Worm (Caenorhabditis elegans) whole organism, early embryonic: ENCODE results near the gene Y69H2.1.

ENCODE experiments used
- B0310.2 ChIP-seq: sonication (generic microtip); optimal IDR thresholded peaks from 2 replicates; lab custom pipeline; 2016; ENCODE audit warnings: mild to moderate bottlenecking, missing genetic modification characterization, missing compliant biosample characterization
- ama-1 ChIP-seq: fragments of 150-350 bp; optimal IDR thresholded peaks from 2 replicates; lab custom pipeline; 2014
- ceh-13 ChIP-seq: fragments of 200-800 bp; sonication (Bioruptor generic); optimal IDR thresholded peaks from 2 replicates; lab custom pipeline; 2018; ENCODE audit warnings: mild to moderate bottlenecking, missing genetic modification characterization, missing compliant biosample characterization
- ceh-36 ChIP-seq: sonication (generic microtip); optimal IDR thresholded peaks from 2 replicates; lab custom pipeline; 2016; ENCODE audit warnings: missing genetic modification characterization, inconsistent platforms, missing compliant biosample characterization
- ets-7 ChIP-seq: sonication (generic microtip); optimal IDR thresholded peaks from 2 replicates; lab custom pipeline; 2016; ENCODE audit warnings: missing genotype, missing genetic modification characterization, missing compliant biosample characterization
- flt-1 ChIP-seq: fragments of 200-800 bp; sonication (Bioruptor generic); IDR thresholded peaks from 2 replicates; pipeline ENCODE4 v1.3.6; 2022; ENCODE audit warnings: missing genetic modification characterization, missing compliant biosample characterization
- hmbx-1 ChIP-seq: sonication (generic microtip); optimal IDR thresholded peaks from 2 replicates; lab custom pipeline; 2016; ENCODE audit warnings: mild to moderate bottlenecking, missing genetic modification characterization, missing compliant biosample characterization
- hmg-4 ChIP-seq: fragments of 200-800 bp; sonication (Bioruptor generic); optimal IDR thresholded peaks from 2 replicates; lab custom pipeline; 2018; ENCODE audit warnings: mild to moderate bottlenecking, missing genetic modification characterization, missing compliant biosample characterization
- sea-1 ChIP-seq: fragments of 200-800 bp; sonication (Bioruptor generic); conservative IDR thresholded peaks from 2 replicates; pipeline ENCODE4 v1.3.6; 2022; ENCODE audit warnings: missing genetic modification characterization, missing compliant biosample characterization
- tbx-11 ChIP-seq: fragments of 200-800 bp; sonication (Bioruptor generic); IDR thresholded peaks from 2 replicates; pipeline ENCODE4 v1.3.6; 2022; ENCODE audit warnings: missing genetic modification characterization, missing compliant biosample characterization
- tra-4 ChIP-seq: sonication (generic microtip); optimal IDR thresholded peaks from 2 replicates; lab custom pipeline; 2017; ENCODE audit warnings: missing genetic modification characterization, missing compliant biosample characterization

DNA sequence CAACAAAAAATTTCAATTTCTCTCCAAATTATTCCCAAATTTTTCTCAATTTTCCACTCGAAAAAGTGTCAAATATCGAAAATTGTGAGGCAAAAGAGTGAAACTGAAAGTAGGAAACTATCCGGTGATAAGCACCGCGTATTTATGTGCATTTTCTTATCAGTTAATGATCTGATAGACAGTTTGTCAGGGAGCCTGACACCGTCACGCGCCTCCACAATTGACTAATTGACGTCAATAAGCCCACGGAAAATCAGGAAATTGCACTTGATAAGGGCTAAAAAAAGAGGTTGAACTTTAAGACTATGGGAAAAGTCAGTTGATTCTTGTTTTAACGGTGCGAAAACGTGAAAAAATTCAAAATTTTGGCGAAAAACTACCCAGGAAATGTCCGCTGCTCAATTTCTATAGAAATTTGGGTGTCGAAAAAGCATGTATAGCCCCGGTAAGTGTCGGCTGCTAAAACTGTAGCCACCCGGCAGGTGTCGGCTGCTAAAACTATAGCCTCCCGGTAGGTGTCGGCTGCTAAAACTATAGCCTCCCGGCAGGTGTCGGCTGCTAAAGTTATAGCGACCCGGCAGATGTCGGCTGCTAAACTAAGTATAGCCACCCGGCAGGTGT is 44.8 kb downstream of the Y69H2.1 start:
- TF ChIP-seq tra-4 (no peak), ama-1 (lab: Kevin White, UChicago) (no peak), tbx-11 (GFP tag; lab: Robert Waterston, UW) (no peak), ceh-36 (no peak), ets-7 (tag; lab: Kevin White, UChicago) (no peak), hmg-4 (GFP tag; lab: Kevin White, UChicago) (no peak), B0310.2 (tag; lab: Kevin White, UChicago) (no peak), ceh-13 (GFP tag; lab: Kevin White, UChicago) (no peak), hmbx-1 (tag; lab: Kevin White, UChicago) (no peak), sea-1 (no peak), flt-1 (GFP tag; lab: Robert Waterston, UW) (no peak)
